Fruit fly (Drosophila melanogaster) whole organism: Measurements from ENCODE around the gene Egfrap.

Experiments
- CG8478 ChIP-seq: fragments of >200 bp; optimal IDR thresholded peaks from 2 replicates; lab custom pipeline; 2018; ENCODE audit warnings: inconsistent platforms
- Dll ChIP-seq: fragments of >200 bp; optimal IDR thresholded peaks from 2 replicates; lab custom pipeline; 2017
- EcR ChIP-seq, 2 experiments: fragments of >200 bp; optimal IDR thresholded peaks; 2 replicates each; lab custom pipeline; 2017; ENCODE audit warnings: missing biosample characterization in 2 of 2, missing genetic modification characterization in 2 of 2, missing genetic modification reagents in 2 of 2
- pan ChIP-seq: fragments of >200 bp; optimal IDR thresholded peaks from 2 replicates; lab custom pipeline; 2017
- psq ChIP-seq: fragments of >200 bp; optimal IDR thresholded peaks from 2 replicates; lab custom pipeline; 2017
- usp ChIP-seq: fragments of >200 bp; optimal IDR thresholded peaks from 2 replicates; lab custom pipeline; 2017; ENCODE audit warnings: missing biosample characterization, missing genetic modification characterization, mixed read lengths

dm6 chr3L:5940431-5940830, 10.0 kb downstream of the Egfrap start:
- no peak for TF ChIP-seq usp (GFP tag; lab: Kevin White, UChicago)
- TF ChIP-seq psq (lab: Kevin White, UChicago) = no peak
- TF ChIP-seq CG8478 (lab: Kevin White, UChicago) = no peak
- TF ChIP-seq pan (lab: Kevin White, UChicago) = no peak
- TF ChIP-seq EcR (GFP tag; optimal IDR thresholded peaks at IDR 0.05; lab: Kevin White, UChicago) = no peak
- no peak for TF ChIP-seq Dll (lab: Kevin White, UChicago)
